Fruit fly (Drosophila melanogaster) whole organism, embryonic: ENCODE results near the gene Cap-H2.

Source experiments
- Asciz ChIP-seq: fragments of 200-800 bp; sonication (Bioruptor generic); optimal IDR thresholded peaks from 2 replicates; lab custom pipeline; 2017; ENCODE audit warnings: missing biosample characterization, mild to moderate bottlenecking, missing genetic modification characterization, missing genetic modification reagents
- Bdp1 ChIP-seq: fragments of 200-800 bp; sonication (Bioruptor generic); optimal IDR thresholded peaks from 3 replicates; lab custom pipeline; 2016; ENCODE audit warnings: missing biosample characterization, missing genetic modification characterization
- CG10267 ChIP-seq: fragments of 200-800 bp; sonication (Bioruptor generic); optimal IDR thresholded peaks from 2 replicates; lab custom pipeline; 2018; ENCODE audit warnings: missing biosample characterization, mild to moderate bottlenecking, missing genetic modification characterization, moderate library complexity
- CG11247 ChIP-seq: fragments of 200-800 bp; sonication (Bioruptor generic); IDR thresholded peaks from 2 replicates; pipeline ENCODE4 v1.3.6; 2022; ENCODE audit warnings: missing biosample characterization, missing genetic modification characterization
- CG12744 ChIP-seq: fragments of 200-800 bp; sonication (Bioruptor generic); optimal IDR thresholded peaks from 2 replicates; lab custom pipeline; 2016; ENCODE audit warnings: missing biosample characterization, missing genetic modification characterization
- CG13775 ChIP-seq: fragments of 200-800 bp; sonication (Bioruptor generic); optimal IDR thresholded peaks from 3 replicates; lab custom pipeline; 2017; ENCODE audit warnings: missing biosample characterization, mild to moderate bottlenecking, missing genetic modification characterization
- CG15073 ChIP-seq: fragments of 200-800 bp; sonication (Bioruptor generic); optimal IDR thresholded peaks from 2 replicates; lab custom pipeline; 2016; ENCODE audit warnings: missing biosample characterization, missing genetic modification characterization
- CG16863 ChIP-seq: fragments of 200-800 bp; sonication (Bioruptor generic); optimal IDR thresholded peaks from 3 replicates; lab custom pipeline; 2016; ENCODE audit warnings: missing biosample characterization, missing genetic modification characterization
- CG17385 ChIP-seq: fragments of 200-800 bp; sonication (Bioruptor generic); optimal IDR thresholded peaks from 3 replicates; lab custom pipeline; 2018; ENCODE audit warnings: missing biosample characterization, mild to moderate bottlenecking, missing genetic modification characterization
- CG2129 ChIP-seq: fragments of 200-800 bp; sonication (Bioruptor generic); IDR thresholded peaks from 2 replicates; pipeline ENCODE4 v1.3.6; 2022; ENCODE audit warnings: missing biosample characterization, missing genetic modification characterization; ENCODE audit not compliant: partially characterized antibody
- CG2199 ChIP-seq: fragments of 200-800 bp; sonication (Bioruptor generic); IDR thresholded peaks from 3 replicates; pipeline ENCODE4 v1.3.6; 2022; ENCODE audit warnings: missing biosample characterization, missing genetic modification characterization
- CG3163 ChIP-seq: fragments of 200-800 bp; sonication (Bioruptor generic); optimal IDR thresholded peaks from 3 replicates; lab custom pipeline; 2016; ENCODE audit warnings: missing biosample characterization, missing genetic modification characterization
- CG8924 ChIP-seq: fragments of 200-800 bp; optimal IDR thresholded peaks from 3 replicates; lab custom pipeline; 2019; ENCODE audit warnings: missing biosample characterization, mild to moderate bottlenecking, missing genetic modification characterization, moderate library complexity
- Camta ChIP-seq: fragments of 200-800 bp; sonication (Bioruptor generic); optimal IDR thresholded peaks from 2 replicates; lab custom pipeline; 2016; ENCODE audit warnings: missing biosample characterization, missing genetic modification characterization
- Dek ChIP-seq: fragments of 200-800 bp; sonication (Bioruptor generic); optimal IDR thresholded peaks from 3 replicates; lab custom pipeline; 2019; ENCODE audit warnings: missing biosample characterization, mild to moderate bottlenecking, missing genetic modification characterization, moderate library complexity
- Dll ChIP-seq: fragments of 200-800 bp; sonication (Bioruptor generic); IDR thresholded peaks from 4 replicates; pipeline ENCODE4 v1.3.6; 2022; ENCODE audit warnings: missing biosample characterization, missing genetic modification characterization; ENCODE audit not compliant: partially characterized antibody
- Dref ChIP-seq: fragments of 200-800 bp; sonication (Bioruptor generic); IDR thresholded peaks from 2 replicates; pipeline ENCODE4 v1.3.6; 2022; ENCODE audit warnings: missing biosample characterization, missing genetic modification characterization
- Jarid2 ChIP-seq: fragments of 200-800 bp; sonication (Bioruptor generic); optimal IDR thresholded peaks from 3 replicates; lab custom pipeline; 2017; ENCODE audit warnings: mild to moderate bottlenecking, missing biosample characterization, missing genetic modification reagents, missing genetic modification characterization
- Lim3 ChIP-seq: fragments of 200-800 bp; sonication (Bioruptor generic); IDR thresholded peaks from 2 replicates; pipeline ENCODE4 v1.3.6; 2022; ENCODE audit warnings: missing biosample characterization, missing genetic modification characterization
- MTF-1 ChIP-seq: fragments of 200-800 bp; sonication (Bioruptor generic); optimal IDR thresholded peaks from 2 replicates; lab custom pipeline; 2018; ENCODE audit warnings: missing biosample characterization, mild to moderate bottlenecking, missing genetic modification characterization, borderline replicate concordance
- Meics ChIP-seq: fragments of 200-800 bp; sonication (Bioruptor generic); optimal IDR thresholded peaks from 2 replicates; lab custom pipeline; 2017; ENCODE audit warnings: missing biosample characterization, mild to moderate bottlenecking, missing genetic modification characterization
- NC2α ChIP-seq: fragments of 200-800 bp; sonication (Bioruptor generic); optimal IDR thresholded peaks from 2 replicates; lab custom pipeline; 2016; ENCODE audit warnings: missing biosample characterization, missing genetic modification characterization
- Nf-YC ChIP-seq: fragments of 200-800 bp; optimal IDR thresholded peaks from 3 replicates; lab custom pipeline; 2019; ENCODE audit warnings: missing biosample characterization, mild to moderate bottlenecking, missing genetic modification characterization, moderate library complexity
- Pdp1 ChIP-seq, 2 experiments: fragments of 200-800 bp; sonication (Bioruptor generic); optimal IDR thresholded peaks; 3 replicates each; lab custom pipeline; 2016; ENCODE audit warnings: missing biosample characterization in 2 of 2, missing genetic modification characterization in 2 of 2, mild to moderate bottlenecking in 1 of 2, moderate library complexity in 1 of 2
- Ravus ChIP-seq: fragments of 200-800 bp; sonication (Bioruptor generic); IDR thresholded peaks from 2 replicates; pipeline ENCODE4 v1.3.6; 2022; ENCODE audit warnings: missing biosample characterization, missing genetic modification characterization
- Vsx1 ChIP-seq: fragments of 200-800 bp; sonication (Bioruptor generic); optimal IDR thresholded peaks from 2 replicates; lab custom pipeline; 2017; ENCODE audit warnings: missing biosample characterization, mild to moderate bottlenecking, missing genetic modification characterization, missing genetic modification reagents
- YL-1 ChIP-seq: fragments of 200-800 bp; sonication (Bioruptor generic); optimal IDR thresholded peaks from 3 replicates; lab custom pipeline; 2017; ENCODE audit warnings: missing biosample characterization, mild to moderate bottlenecking, missing genetic modification characterization
- al ChIP-seq: fragments of 200-800 bp; sonication (Bioruptor generic); IDR thresholded peaks from 2 replicates; pipeline ENCODE4 v1.3.6; 2022; ENCODE audit warnings: missing biosample characterization, missing genetic modification characterization
- ap ChIP-seq: fragments of 200-800 bp; sonication (Bioruptor generic); IDR thresholded peaks from 2 replicates; pipeline ENCODE4 v1.3.6; 2022; ENCODE audit warnings: missing biosample characterization, missing genetic modification characterization
- bab2 ChIP-seq: fragments of 200-800 bp; sonication (Bioruptor generic); optimal IDR thresholded peaks from 2 replicates; lab custom pipeline; 2016; ENCODE audit warnings: missing biosample characterization, missing genetic modification characterization
- bbx ChIP-seq: fragments of 200-800 bp; sonication (Bioruptor generic); IDR thresholded peaks from 2 replicates; pipeline ENCODE4 v1.3.6; 2022; ENCODE audit warnings: missing biosample characterization, missing genetic modification characterization; ENCODE audit not compliant: partially characterized antibody
- bigmax ChIP-seq: fragments of 200-800 bp; sonication (Bioruptor generic); optimal IDR thresholded peaks from 2 replicates; lab custom pipeline; 2018; ENCODE audit warnings: missing biosample characterization, mild to moderate bottlenecking, missing genetic modification characterization
- cato ChIP-seq: fragments of 200-800 bp; sonication (Bioruptor generic); optimal IDR thresholded peaks from 2 replicates; lab custom pipeline; 2016; ENCODE audit warnings: missing biosample characterization, missing genetic modification characterization, borderline replicate concordance
- crp ChIP-seq, 2 experiments: fragments of 200-800 bp; sonication (Bioruptor generic); optimal IDR thresholded peaks; 2 replicates in 1 of 2; 3 replicates in 1 of 2; lab custom pipeline; 2017; ENCODE audit warnings: missing biosample characterization in 2 of 2, missing genetic modification characterization in 2 of 2, mild to moderate bottlenecking in 1 of 2, moderate library complexity in 1 of 2
- dan ChIP-seq: fragments of 200-800 bp; sonication (Bioruptor generic); IDR thresholded peaks from 2 replicates; pipeline ENCODE4 v1.3.6; 2022; ENCODE audit warnings: missing biosample characterization, missing genetic modification characterization
- eyg ChIP-seq: fragments of 200-800 bp; sonication (Bioruptor generic); optimal IDR thresholded peaks from 3 replicates; lab custom pipeline; 2016; ENCODE audit warnings: missing biosample characterization, missing genetic modification characterization
- h ChIP-seq: fragments of >200 bp; optimal IDR thresholded peaks from 2 replicates; lab custom pipeline; 2017
- ind ChIP-seq: fragments of 200-800 bp; sonication (Bioruptor generic); optimal IDR thresholded peaks from 3 replicates; lab custom pipeline; 2016; ENCODE audit warnings: missing biosample characterization, missing genetic modification characterization
- insv ChIP-seq, 2 experiments: fragments of 200-800 bp; sonication (Bioruptor generic); optimal IDR thresholded peaks; 3 replicates each; lab custom pipeline; 2016 to 2018; ENCODE audit warnings: missing biosample characterization in 2 of 2, missing genetic modification characterization in 2 of 2
- jumu ChIP-seq: fragments of 200-800 bp; sonication (Bioruptor generic); optimal IDR thresholded peaks from 3 replicates; lab custom pipeline; 2016; ENCODE audit warnings: missing biosample characterization, missing genetic modification characterization
- ken ChIP-seq: fragments of 200-800 bp; sonication (Bioruptor generic); IDR thresholded peaks from 3 replicates; pipeline ENCODE4 v1.3.6; 2022; ENCODE audit warnings: missing biosample characterization, missing genetic modification characterization
- lmd ChIP-seq: fragments of 200-800 bp; sonication (Bioruptor generic); IDR thresholded peaks from 2 replicates; pipeline ENCODE4 v1.3.6; 2022; ENCODE audit warnings: missing biosample characterization, missing genetic modification characterization
- maf-S ChIP-seq: fragments of 200-800 bp; sonication (Bioruptor generic); optimal IDR thresholded peaks from 2 replicates; lab custom pipeline; 2016; ENCODE audit warnings: missing biosample characterization, missing genetic modification characterization
- pb ChIP-seq: fragments of 200-800 bp; sonication (Bioruptor generic); optimal IDR thresholded peaks from 3 replicates; lab custom pipeline; 2016; ENCODE audit warnings: missing biosample characterization, missing genetic modification characterization
- phol ChIP-seq: fragments of 200-800 bp; sonication (Bioruptor generic); optimal IDR thresholded peaks from 3 replicates; lab custom pipeline; 2018; ENCODE audit warnings: missing biosample characterization, mild to moderate bottlenecking, missing genetic modification characterization, moderate library complexity
- pum ChIP-seq: fragments of 200-800 bp; sonication (Bioruptor generic); optimal IDR thresholded peaks from 2 replicates; lab custom pipeline; 2016; ENCODE audit warnings: missing biosample characterization, missing genetic modification characterization
- pzg ChIP-seq: fragments of 200-800 bp; sonication (Bioruptor generic); optimal IDR thresholded peaks from 3 replicates; lab custom pipeline; 2018; ENCODE audit warnings: missing biosample characterization, mild to moderate bottlenecking, missing genetic modification characterization, moderate library complexity
- stc ChIP-seq: fragments of 200-800 bp; sonication (Bioruptor generic); IDR thresholded peaks from 2 replicates; pipeline ENCODE4 v1.3.6; 2022; ENCODE audit warnings: missing biosample characterization, missing genetic modification characterization
- tgo ChIP-seq: fragments of 200-800 bp; sonication (Bioruptor generic); IDR thresholded peaks from 3 replicates; pipeline ENCODE4 v1.3.6; 2022; ENCODE audit warnings: missing biosample characterization, missing genetic modification characterization
- unc-4 ChIP-seq: fragments of 200-800 bp; sonication (Bioruptor generic); IDR thresholded peaks from 2 replicates; pipeline ENCODE4 v1.3.6; 2022; ENCODE audit warnings: missing biosample characterization, missing genetic modification characterization; ENCODE audit not compliant: partially characterized antibody
- wor ChIP-seq: fragments of 200-800 bp; sonication (Bioruptor generic); IDR thresholded peaks from 2 replicates; pipeline ENCODE4 v1.3.6; 2022; ENCODE audit warnings: missing biosample characterization, missing genetic modification characterization

Gene Cap-H2

dm6 chr3R:10788186-10788585, 27.1 kb downstream of the Cap-H2 start, which contains the start of the genes Art1 and Mcm5 (continued):
- peak; percentile 51 for TF ChIP-seq CG3163
- TF ChIP-seq ap (GFP tag; lab: Robert Waterston, UW), result no peak
- peak; percentile 14 for TF ChIP-seq eyg (GFP tag; lab: Kevin White, UChicago)
- TF ChIP-seq ind (GFP tag; lab: Kevin White, UChicago), result peak; percentile 54
- no peak for TF ChIP-seq CG8924 (tag; lab: Kevin White, UChicago)
- TF ChIP-seq Meics, result peak; percentile 24
- TF ChIP-seq stc (GFP tag; lab: Robert Waterston, UW), result no peak
- no peak for TF ChIP-seq tgo
- TF ChIP-seq CG10267 (tag; lab: Kevin White, UChicago), result peak; percentile 98
- no peak for TF ChIP-seq Lim3
- TF ChIP-seq NC2α (GFP tag; lab: Kevin White, UChicago), result no peak
- TF ChIP-seq Dll (GFP tag; lab: Robert Waterston, UW), result peak; percentile 99
- 0 out of 2 replicates have a peak, but pooled peaks have one; percentile 38 for TF ChIP-seq CG11247 (GFP tag; lab: Robert Waterston, UW)
- peak; percentile 17 for TF ChIP-seq pum (GFP tag; lab: Kevin White, UChicago)
- no peak for TF ChIP-seq MTF-1 (GFP tag; lab: Kevin White, UChicago)
- TF ChIP-seq Bdp1 (GFP tag; lab: Kevin White, UChicago), result no peak
- TF ChIP-seq YL-1, result peak; percentile 64
- peak; percentile 33 for TF ChIP-seq Camta (GFP tag; lab: Kevin White, UChicago)
- peak in 1 of 2 experiments; percentile 40 for TF ChIP-seq insv (GFP tag; optimal IDR thresholded peaks at IDR 0.05; lab: Kevin White, UChicago)
- TF ChIP-seq cato (GFP tag; lab: Kevin White, UChicago), result no peak
- peak; percentile 92 for TF ChIP-seq unc-4 (GFP tag; lab: Robert Waterston, UW)
- peak in 1 of 2 experiments; percentile 49 for TF ChIP-seq Pdp1 (GFP tag; optimal IDR thresholded peaks at IDR 0.05; lab: Kevin White, UChicago)
- peak; percentile 80 for TF ChIP-seq bbx (GFP tag; lab: Robert Waterston, UW)
- TF ChIP-seq bigmax (GFP tag; lab: Kevin White, UChicago), result no peak
- TF ChIP-seq Dref, result peak; percentile 51
- TF ChIP-seq dan (GFP tag; lab: Robert Waterston, UW), result no peak
- TF ChIP-seq h (lab: Kevin White, UChicago), result no peak
- peak; percentile 67 for TF ChIP-seq phol
- TF ChIP-seq wor (GFP tag; lab: Robert Waterston, UW), result no peak
- peak; percentile 95 for TF ChIP-seq CG2129
- peak; percentile 21 for TF ChIP-seq Jarid2
- TF ChIP-seq al (GFP tag; lab: Robert Waterston, UW), result 0 out of 2 replicates have a peak, but pooled peaks have one; percentile 31
- no peak for TF ChIP-seq Ravus
- peak; percentile 2 for TF ChIP-seq CG17385 (GFP tag; lab: Kevin White, UChicago)
- TF ChIP-seq CG2199, result no peak
- TF ChIP-seq Vsx1 (GFP tag; lab: Kevin White, UChicago), result no peak
- TF ChIP-seq bab2 (GFP tag; lab: Kevin White, UChicago), result peak; percentile 19
- TF ChIP-seq pb (GFP tag; lab: Kevin White, UChicago), result no peak
- TF ChIP-seq ken (GFP tag; lab: Robert Waterston, UW), result 0 out of 3 replicates have a peak, but pooled peaks have one; percentile 51
- peak; percentile 56 for TF ChIP-seq CG13775 (GFP tag; lab: Kevin White, UChicago)
- no peak; the same call in 1 of the 2 replicates for TF ChIP-seq lmd (GFP tag; lab: Robert Waterston, UW)
- TF ChIP-seq CG15073 (GFP tag; lab: Kevin White, UChicago), result no peak
- peak; percentile 30 for TF ChIP-seq CG12744
- peak; percentile 78 for TF ChIP-seq pzg (GFP tag; lab: Kevin White, UChicago)
- TF ChIP-seq Nf-YC, result no peak
- no peak for TF ChIP-seq Dek (tag; lab: Kevin White, UChicago)
- TF ChIP-seq Asciz (GFP tag; lab: Kevin White, UChicago), result no peak
- peak; percentile 37 for TF ChIP-seq CG16863
- peak in 1 of 2 experiments; percentile 49 for TF ChIP-seq crp (GFP tag; optimal IDR thresholded peaks at IDR 0.05; lab: Kevin White, UChicago)
- peak; percentile 53 for TF ChIP-seq jumu (GFP tag; lab: Kevin White, UChicago)
- peak; percentile 51 for TF ChIP-seq maf-S (GFP tag; lab: Kevin White, UChicago)
